Fruit fly (Drosophila melanogaster) whole organism, embryonic: ENCODE results near the gene msn.

ENCODE experiments used
- Bgb ChIP-seq: fragments of 200-800 bp; sonication (Bioruptor generic); IDR thresholded peaks from 2 replicates; pipeline ENCODE4 v1.3.6; 2022; ENCODE audit warnings: missing biosample characterization, missing genetic modification characterization; ENCODE audit not compliant: partially characterized antibody
- CG13123 ChIP-seq: fragments of 200-800 bp; sonication (Bioruptor generic); optimal IDR thresholded peaks from 2 replicates; lab custom pipeline; 2016; ENCODE audit warnings: missing biosample characterization, missing genetic modification characterization
- CG1647 ChIP-seq: fragments of 200-800 bp; sonication (Bioruptor generic); optimal IDR thresholded peaks from 3 replicates; lab custom pipeline; 2016; ENCODE audit warnings: missing biosample characterization, missing genetic modification characterization
- CG17186 ChIP-seq: fragments of 200-800 bp; sonication (Bioruptor generic); optimal IDR thresholded peaks from 3 replicates; lab custom pipeline; 2017; ENCODE audit warnings: missing biosample characterization, missing genetic modification reagents, missing genetic modification characterization
- CG1832 ChIP-seq: fragments of 200-800 bp; sonication (Bioruptor generic); optimal IDR thresholded peaks from 2 replicates; lab custom pipeline; 2017; ENCODE audit warnings: missing biosample characterization, mild to moderate bottlenecking, missing genetic modification characterization, inconsistent platforms
- CG18764 ChIP-seq: fragments of 200-800 bp; sonication (Bioruptor generic); optimal IDR thresholded peaks from 3 replicates; lab custom pipeline; 2016; ENCODE audit warnings: missing biosample characterization, missing genetic modification characterization
- CG31365 ChIP-seq: fragments of 200-800 bp; sonication (Bioruptor generic); optimal IDR thresholded peaks from 2 replicates; lab custom pipeline; 2018; ENCODE audit warnings: missing biosample characterization, mild to moderate bottlenecking, missing genetic modification characterization
- CG32532 ChIP-seq: fragments of 200-800 bp; sonication (Bioruptor generic); IDR thresholded peaks from 2 replicates; pipeline ENCODE4 v1.3.6; 2022; ENCODE audit warnings: missing biosample characterization, missing genetic modification characterization
- CG3281 ChIP-seq: fragments of 200-800 bp; sonication (Bioruptor generic); optimal IDR thresholded peaks from 3 replicates; lab custom pipeline; 2017; ENCODE audit warnings: missing biosample characterization, mild to moderate bottlenecking, missing genetic modification characterization
- CG34422 ChIP-seq: fragments of 200-800 bp; sonication (Bioruptor generic); IDR thresholded peaks from 3 replicates; pipeline ENCODE4 v1.3.6; 2022; ENCODE audit warnings: missing biosample characterization, missing genetic modification characterization
- CG5180 ChIP-seq: fragments of 200-800 bp; sonication (Bioruptor generic); optimal IDR thresholded peaks from 3 replicates; lab custom pipeline; 2017; ENCODE audit warnings: missing biosample characterization, missing genetic modification characterization, mild to moderate bottlenecking, moderate library complexity, missing genetic modification reagents
- CG7963 ChIP-seq: fragments of 200-800 bp; sonication (Bioruptor generic); IDR thresholded peaks from 3 replicates; pipeline ENCODE4 v1.3.6; 2022; ENCODE audit warnings: missing biosample characterization, missing genetic modification characterization; ENCODE audit not compliant: partially characterized antibody
- CG9817 ChIP-seq: fragments of 200-800 bp; sonication (Bioruptor generic); optimal IDR thresholded peaks from 2 replicates; lab custom pipeline; 2018; ENCODE audit warnings: missing biosample characterization, mild to moderate bottlenecking, missing genetic modification characterization, moderate library complexity
- CrebB ChIP-seq: fragments of 200-800 bp; sonication (Bioruptor generic); optimal IDR thresholded peaks from 3 replicates; lab custom pipeline; 2018; ENCODE audit warnings: missing biosample characterization, mild to moderate bottlenecking, missing genetic modification characterization
- HmgD ChIP-seq: fragments of 200-800 bp; sonication (Bioruptor generic); optimal IDR thresholded peaks from 3 replicates; lab custom pipeline; 2016; ENCODE audit warnings: missing biosample characterization, missing genetic modification characterization
- Kr ChIP-seq: fragments of 200-800 bp; sonication (Bioruptor generic); optimal IDR thresholded peaks from 2 replicates; lab custom pipeline; 2017; ENCODE audit warnings: missing biosample characterization, mild to moderate bottlenecking, missing genetic modification characterization
- Lpt ChIP-seq: fragments of >200 bp; optimal IDR thresholded peaks from 2 replicates; lab custom pipeline; 2018; ENCODE audit warnings: missing biosample characterization, missing genetic modification characterization
- MBD-R2 ChIP-seq: fragments of 200-800 bp; sonication (Bioruptor generic); IDR thresholded peaks from 2 replicates; pipeline ENCODE4 v1.3.6; 2022; ENCODE audit warnings: missing biosample characterization, missing genetic modification characterization
- Opbp ChIP-seq: fragments of 200-800 bp; sonication (Bioruptor generic); IDR thresholded peaks from 3 replicates; pipeline ENCODE4 v1.3.6; 2022; ENCODE audit warnings: missing biosample characterization, missing genetic modification characterization; ENCODE audit not compliant: partially characterized antibody
- Ravus ChIP-seq: fragments of 200-800 bp; sonication (Bioruptor generic); IDR thresholded peaks from 2 replicates; pipeline ENCODE4 v1.3.6; 2022; ENCODE audit warnings: missing biosample characterization, missing genetic modification characterization
- Rfx ChIP-seq: fragments of 200-800 bp; sonication (Bioruptor generic); IDR thresholded peaks from 2 replicates; pipeline ENCODE4 v1.3.6; 2022; ENCODE audit warnings: missing biosample characterization, missing genetic modification characterization
- Rx ChIP-seq: fragments of 200-800 bp; sonication (Bioruptor generic); IDR thresholded peaks from 2 replicates; pipeline ENCODE4 v1.3.6; 2022; ENCODE audit warnings: missing biosample characterization, missing genetic modification characterization
- Ssrp ChIP-seq: fragments of 200-800 bp; sonication (Bioruptor generic); optimal IDR thresholded peaks from 2 replicates; lab custom pipeline; 2018; ENCODE audit warnings: missing biosample characterization, mild to moderate bottlenecking, missing genetic modification characterization, moderate library complexity
- YL-1 ChIP-seq: fragments of 200-800 bp; sonication (Bioruptor generic); optimal IDR thresholded peaks from 3 replicates; lab custom pipeline; 2017; ENCODE audit warnings: missing biosample characterization, mild to moderate bottlenecking, missing genetic modification characterization
- al ChIP-seq: fragments of 200-800 bp; sonication (Bioruptor generic); IDR thresholded peaks from 2 replicates; pipeline ENCODE4 v1.3.6; 2022; ENCODE audit warnings: missing biosample characterization, missing genetic modification characterization
- ase ChIP-seq: fragments of 200-800 bp; sonication (Bioruptor generic); IDR thresholded peaks from 3 replicates; pipeline ENCODE4 v1.3.6; 2022; ENCODE audit warnings: missing biosample characterization, missing genetic modification characterization
- bcd ChIP-seq: fragments of 200-800 bp; sonication (Bioruptor generic); optimal IDR thresholded peaks from 2 replicates; lab custom pipeline; 2017; ENCODE audit warnings: missing biosample characterization, mild to moderate bottlenecking, missing genetic modification characterization
- br ChIP-seq: fragments of >200 bp; optimal IDR thresholded peaks from 2 replicates; lab custom pipeline; 2017
- cas ChIP-seq: fragments of 200-800 bp; sonication (Bioruptor generic); IDR thresholded peaks from 2 replicates; pipeline ENCODE4 v1.3.6; 2022; ENCODE audit warnings: missing biosample characterization, missing genetic modification characterization
- chif ChIP-seq, 2 experiments: fragments of 200-800 bp; sonication (Bioruptor generic); optimal IDR thresholded peaks; 3 replicates each; lab custom pipeline; 2016; ENCODE audit warnings: missing biosample characterization in 2 of 2, missing genetic modification characterization in 2 of 2
- crp ChIP-seq, 2 experiments: fragments of 200-800 bp; sonication (Bioruptor generic); optimal IDR thresholded peaks; 2 replicates in 1 of 2; 3 replicates in 1 of 2; lab custom pipeline; 2017; ENCODE audit warnings: missing biosample characterization in 2 of 2, missing genetic modification characterization in 2 of 2, mild to moderate bottlenecking in 1 of 2, moderate library complexity in 1 of 2
- dmrt99B ChIP-seq: fragments of 200-800 bp; sonication (Bioruptor generic); optimal IDR thresholded peaks from 2 replicates; lab custom pipeline; 2018; ENCODE audit warnings: missing biosample characterization, mild to moderate bottlenecking, missing genetic modification characterization, moderate library complexity
- ems ChIP-seq: fragments of 200-800 bp; sonication (Bioruptor generic); optimal IDR thresholded peaks from 3 replicates; lab custom pipeline; 2016; ENCODE audit warnings: missing biosample characterization, missing genetic modification characterization
- ewg ChIP-seq: fragments of 200-800 bp; sonication (Bioruptor generic); optimal IDR thresholded peaks from 3 replicates; lab custom pipeline; 2017; ENCODE audit warnings: mild to moderate bottlenecking, missing biosample characterization, missing genetic modification reagents, missing genetic modification characterization
- jing ChIP-seq: fragments of 200-800 bp; sonication (Bioruptor generic); optimal IDR thresholded peaks from 2 replicates; lab custom pipeline; 2018; ENCODE audit warnings: missing biosample characterization, mild to moderate bottlenecking, missing genetic modification characterization
- knrl ChIP-seq: fragments of 200-800 bp; sonication (Bioruptor generic); IDR thresholded peaks from 3 replicates; pipeline ENCODE4 v1.3.6; 2022; ENCODE audit warnings: missing biosample characterization, missing genetic modification characterization; ENCODE audit not compliant: partially characterized antibody
- nmo ChIP-seq: fragments of 200-800 bp; sonication (Bioruptor generic); optimal IDR thresholded peaks from 2 replicates; lab custom pipeline; 2018; ENCODE audit warnings: missing biosample characterization, mild to moderate bottlenecking, missing genetic modification characterization, moderate library complexity
- odd ChIP-seq: fragments of 200-800 bp; sonication (Bioruptor generic); optimal IDR thresholded peaks from 2 replicates; lab custom pipeline; 2017; ENCODE audit warnings: missing biosample characterization, mild to moderate bottlenecking, missing genetic modification characterization
- pan ChIP-seq, 4 experiments: fragments of >200 bp in 3 of 4; fragments of 200-800 bp in 1 of 4; sonication (Bioruptor generic) in 1 of 4; optimal IDR thresholded peaks in 3 of 4; IDR thresholded peaks in 1 of 4; 2 replicates each; pipeline versions ENCODE4 v1.3.6 to Lab custom; 2017 to 2022; ENCODE audit warnings: missing biosample characterization in 2 of 4, missing genetic modification characterization in 2 of 4, mixed read lengths in 1 of 4
- phol ChIP-seq: fragments of 200-800 bp; sonication (Bioruptor generic); optimal IDR thresholded peaks from 3 replicates; lab custom pipeline; 2018; ENCODE audit warnings: missing biosample characterization, mild to moderate bottlenecking, missing genetic modification characterization, moderate library complexity
- salm ChIP-seq: fragments of 200-800 bp; sonication (Bioruptor generic); optimal IDR thresholded peaks from 2 replicates; lab custom pipeline; 2018; ENCODE audit warnings: missing biosample characterization, mild to moderate bottlenecking, missing genetic modification characterization
- sd ChIP-seq: fragments of 200-800 bp; sonication (Bioruptor generic); optimal IDR thresholded peaks from 3 replicates; lab custom pipeline; 2018; ENCODE audit warnings: missing biosample characterization, mild to moderate bottlenecking, missing genetic modification characterization, moderate library complexity
- sens-2 ChIP-seq: fragments of 200-800 bp; sonication (Bioruptor generic); IDR thresholded peaks from 2 replicates; pipeline ENCODE4 v1.3.6; 2022; ENCODE audit warnings: missing biosample characterization, missing genetic modification characterization
- sna ChIP-seq: fragments of 200-800 bp; sonication (Bioruptor generic); IDR thresholded peaks from 2 replicates; pipeline ENCODE4 v1.3.6; 2022; ENCODE audit warnings: missing biosample characterization, missing genetic modification characterization; ENCODE audit not compliant: partially characterized antibody
- twi ChIP-seq: fragments of 200-800 bp; optimal IDR thresholded peaks from 2 replicates; lab custom pipeline; 2019; ENCODE audit warnings: missing biosample characterization, mild to moderate bottlenecking, missing genetic modification characterization, moderate library complexity
- usp ChIP-seq: fragments of >200 bp; optimal IDR thresholded peaks from 2 replicates; lab custom pipeline; 2017; ENCODE audit warnings: missing biosample characterization, missing genetic modification characterization
- vfl ChIP-seq: fragments of 200-800 bp; sonication (Bioruptor generic); optimal IDR thresholded peaks from 2 replicates; lab custom pipeline; 2016; ENCODE audit warnings: missing biosample characterization, missing genetic modification characterization
- wek ChIP-seq: fragments of 200-800 bp; sonication (Bioruptor generic); optimal IDR thresholded peaks from 3 replicates; lab custom pipeline; 2018; ENCODE audit warnings: missing biosample characterization, mild to moderate bottlenecking, missing genetic modification characterization, moderate library complexity
- zen2 ChIP-seq: fragments of 200-800 bp; sonication (Bioruptor generic); IDR thresholded peaks from 3 replicates; pipeline ENCODE4 v1.3.6; 2022; ENCODE audit warnings: missing biosample characterization, missing genetic modification characterization; ENCODE audit not compliant: partially characterized antibody
- zfh1 ChIP-seq: fragments of 200-800 bp; sonication (Bioruptor generic); IDR thresholded peaks from 3 replicates; pipeline ENCODE4 v1.3.6; 2022; ENCODE audit warnings: missing biosample characterization, missing genetic modification characterization

The msn gene

dm6 chr3L:2631406-2631805 lies 45.1 kb upstream of the msn start, which contains the start of the genes CG42245 and MEP-1 (continued):
- peak; percentile 55 for TF ChIP-seq phol
- TF ChIP-seq knrl (GFP tag; lab: Robert Waterston, UW), result peak; percentile 66
- no peak for TF ChIP-seq br (lab: Kevin White, UChicago)
- TF ChIP-seq CG31365 (tag; lab: Kevin White, UChicago), result no peak
- TF ChIP-seq zen2 (GFP tag; lab: Robert Waterston, UW), result no peak; the same call in 2 of the 3 replicates
- TF ChIP-seq salm (tag; lab: Kevin White, UChicago), result no peak
- peak; percentile 69 for TF ChIP-seq Bgb (GFP tag; lab: Robert Waterston, UW)
- no peak for TF ChIP-seq bcd
- peak; percentile 65 for TF ChIP-seq CG17186 (GFP tag; lab: Kevin White, UChicago)
- TF ChIP-seq odd, result no peak
- peak; percentile 18 for TF ChIP-seq CG9817 (tag; lab: Kevin White, UChicago)
- no peak for TF ChIP-seq Kr (GFP tag; lab: Kevin White, UChicago)
- TF ChIP-seq cas (GFP tag; lab: Robert Waterston, UW), result no peak
- TF ChIP-seq CG1832 (GFP tag; lab: Kevin White, UChicago), result no peak
- TF ChIP-seq crp (GFP tag; optimal IDR thresholded peaks at IDR 0.05; lab: Kevin White, UChicago), result peak; percentile 91 to 96
- peak; percentile 11 for TF ChIP-seq vfl (GFP tag; lab: Kevin White, UChicago)
- TF ChIP-seq Opbp (GFP tag; lab: Robert Waterston, UW), result peak; percentile 65; the same call in 2 of the 3 replicates
- TF ChIP-seq CrebB (tag; lab: Kevin White, UChicago), result no peak
- peak; percentile 58 for TF ChIP-seq MBD-R2 (GFP tag; lab: Robert Waterston, UW)
- no peak for TF ChIP-seq CG5180
- TF ChIP-seq sd (tag; lab: Kevin White, UChicago), result no peak
- TF ChIP-seq HmgD (GFP tag; lab: Kevin White, UChicago), result no peak
- TF ChIP-seq Rx (GFP tag; lab: Robert Waterston, UW), result 0 out of 2 replicates have a peak, but pooled peaks have one; percentile 13
- no peak for TF ChIP-seq wek
- TF ChIP-seq zfh1 (GFP tag; lab: Robert Waterston, UW), result peak; percentile 36; the same call in 1 of the 3 replicates
- peak; percentile 38 for TF ChIP-seq CG18764
- peak; percentile 61 for TF ChIP-seq sna (GFP tag; lab: Robert Waterston, UW)
- TF ChIP-seq Rfx (GFP tag; lab: Robert Waterston, UW), result no peak
- peak; percentile 60; the same call in 1 of the 3 replicates for TF ChIP-seq CG34422 (GFP tag; lab: Robert Waterston, UW)
- TF ChIP-seq CG1647, result no peak
- no peak for TF ChIP-seq Ravus
- TF ChIP-seq dmrt99B (tag; lab: Kevin White, UChicago), result peak; percentile 3
- 0 out of 3 replicates have a peak, but pooled peaks have one; percentile 14 for TF ChIP-seq CG7963
- no peak for TF ChIP-seq sens-2 (GFP tag; lab: Robert Waterston, UW)
- TF ChIP-seq pan (optimal IDR thresholded peaks at IDR 0.05; lab: Kevin White, UChicago), result no peak
- peak in 1 of 2 experiments; percentile 21 for TF ChIP-seq pan (GFP tag; optimal IDR thresholded peaks at IDR 0.05 in 1 of 2, IDR thresholded peaks at IDR 0.05 in 1 of 2)
- no peak for TF ChIP-seq al (GFP tag; lab: Robert Waterston, UW)
- no peak for TF ChIP-seq ase (GFP tag; lab: Robert Waterston, UW)
- peak; percentile 10 for TF ChIP-seq CG3281 (GFP tag; lab: Kevin White, UChicago)
- TF ChIP-seq CG13123 (GFP tag; lab: Kevin White, UChicago), result peak; percentile 2
- no peak for TF ChIP-seq usp
- TF ChIP-seq ewg, result no peak
- TF ChIP-seq YL-1, result peak; percentile 37
- peak; percentile 62 for TF ChIP-seq nmo
- no peak for TF ChIP-seq jing (GFP tag; lab: Kevin White, UChicago)
- TF ChIP-seq Ssrp, result peak; percentile 16
- peak; percentile 40 for TF ChIP-seq ems (GFP tag; lab: Kevin White, UChicago)
- TF ChIP-seq Lpt (GFP tag; lab: Kevin White, UChicago), result no peak
- peak; percentile 12 to 28 for TF ChIP-seq chif (GFP tag; optimal IDR thresholded peaks at IDR 0.05; lab: Kevin White, UChicago)
- TF ChIP-seq CG32532 (GFP tag; lab: Robert Waterston, UW), result peak; percentile 23; the same call in 1 of the 2 replicates
- peak; percentile 58 for TF ChIP-seq twi (tag; lab: Kevin White, UChicago)
